Fruit fly (Drosophila melanogaster) whole organism, embryonic: ENCODE measurements around the gene CG14778.

ENCODE experiments used
- Atf6 ChIP-seq: fragments of 200-800 bp; sonication (Bioruptor generic); IDR thresholded peaks from 2 replicates; pipeline ENCODE4 v1.3.6; 2022; ENCODE audit warnings: missing biosample characterization, missing genetic modification characterization
- BEAF-32 ChIP-seq: fragments of 200-800 bp; sonication (Bioruptor generic); optimal IDR thresholded peaks from 3 replicates; lab custom pipeline; 2017; ENCODE audit warnings: missing biosample characterization, missing genetic modification characterization, mild to moderate bottlenecking, moderate library complexity, missing genetic modification reagents
- CG10431 ChIP-seq: fragments of 200-800 bp; sonication (Bioruptor generic); optimal IDR thresholded peaks from 3 replicates; lab custom pipeline; 2018; ENCODE audit warnings: missing biosample characterization, mild to moderate bottlenecking, missing genetic modification characterization
- CG12391 ChIP-seq: fragments of 200-800 bp; sonication (Bioruptor generic); optimal IDR thresholded peaks from 3 replicates; lab custom pipeline; 2018; ENCODE audit warnings: missing biosample characterization, mild to moderate bottlenecking, missing genetic modification characterization, moderate library complexity
- CG13287 ChIP-seq: fragments of 200-800 bp; sonication (Bioruptor generic); IDR thresholded peaks from 2 replicates; pipeline ENCODE4 v1.3.6; 2022; ENCODE audit warnings: missing biosample characterization, missing genetic modification characterization; ENCODE audit not compliant: partially characterized antibody
- CG13624 ChIP-seq: fragments of 200-800 bp; sonication (Bioruptor generic); optimal IDR thresholded peaks from 2 replicates; lab custom pipeline; 2016; ENCODE audit warnings: missing biosample characterization, missing genetic modification characterization
- CG1603 ChIP-seq: fragments of 200-800 bp; sonication (Bioruptor generic); optimal IDR thresholded peaks from 2 replicates; lab custom pipeline; 2019; ENCODE audit warnings: missing biosample characterization, mild to moderate bottlenecking, missing genetic modification characterization, moderate library complexity
- CG16813 ChIP-seq: fragments of 200-800 bp; sonication (Bioruptor generic); IDR thresholded peaks from 3 replicates; pipeline ENCODE4 v1.3.6; 2022; ENCODE audit warnings: missing biosample characterization, missing genetic modification characterization; ENCODE audit not compliant: partially characterized antibody
- CG16863 ChIP-seq: fragments of 200-800 bp; sonication (Bioruptor generic); optimal IDR thresholded peaks from 3 replicates; lab custom pipeline; 2016; ENCODE audit warnings: missing biosample characterization, missing genetic modification characterization
- CG18262 ChIP-seq: fragments of 200-800 bp; optimal IDR thresholded peaks from 3 replicates; lab custom pipeline; 2019; ENCODE audit warnings: missing biosample characterization, mild to moderate bottlenecking, missing genetic modification characterization, moderate library complexity
- CG18619 ChIP-seq: fragments of 200-800 bp; sonication (Bioruptor generic); optimal IDR thresholded peaks from 3 replicates; lab custom pipeline; 2017; ENCODE audit warnings: missing biosample characterization, mild to moderate bottlenecking, missing genetic modification characterization
- CG30403 ChIP-seq: fragments of 200-800 bp; sonication (Bioruptor generic); optimal IDR thresholded peaks from 3 replicates; lab custom pipeline; 2016; ENCODE audit warnings: missing biosample characterization, missing genetic modification characterization
- CG32532 ChIP-seq: fragments of 200-800 bp; sonication (Bioruptor generic); IDR thresholded peaks from 2 replicates; pipeline ENCODE4 v1.3.6; 2022; ENCODE audit warnings: missing biosample characterization, missing genetic modification characterization
- CG8290 ChIP-seq, 3 experiments: fragments of 200-800 bp; sonication (Bioruptor generic); optimal IDR thresholded peaks; 2 replicates each; lab custom pipeline; 2016 to 2019; ENCODE audit warnings: missing biosample characterization in 3 of 3, missing genetic modification characterization in 3 of 3, mild to moderate bottlenecking in 2 of 3, moderate library complexity in 1 of 3
- CG8924 ChIP-seq: fragments of 200-800 bp; optimal IDR thresholded peaks from 3 replicates; lab custom pipeline; 2019; ENCODE audit warnings: missing biosample characterization, mild to moderate bottlenecking, missing genetic modification characterization, moderate library complexity
- CG9932 ChIP-seq: fragments of 200-800 bp; sonication (Bioruptor generic); IDR thresholded peaks from 2 replicates; pipeline ENCODE4 v1.3.6; 2022; ENCODE audit warnings: missing biosample characterization, missing genetic modification characterization
- Chrac-16 ChIP-seq: fragments of 200-800 bp; sonication (Bioruptor generic); optimal IDR thresholded peaks from 3 replicates; lab custom pipeline; 2016; ENCODE audit warnings: missing biosample characterization, missing genetic modification characterization
- Dref ChIP-seq: fragments of 200-800 bp; sonication (Bioruptor generic); IDR thresholded peaks from 2 replicates; pipeline ENCODE4 v1.3.6; 2022; ENCODE audit warnings: missing biosample characterization, missing genetic modification characterization
- Eip74EF ChIP-seq, 2 experiments: fragments of 200-800 bp in 1 of 2; fragments of >200 bp in 1 of 2; sonication (Bioruptor generic) in 1 of 2; optimal IDR thresholded peaks; 2 replicates each; lab custom pipeline; 2017 to 2019; ENCODE audit warnings: missing biosample characterization in 2 of 2, missing genetic modification characterization in 2 of 2, mild to moderate bottlenecking in 1 of 2, moderate library complexity in 1 of 2
- Ets65A ChIP-seq: fragments of 200-800 bp; sonication (Bioruptor generic); peaks from one replicate; lab custom pipeline; 2016; ENCODE audit warnings: missing biosample characterization, missing genetic modification characterization
- H15 ChIP-seq: fragments of 200-800 bp; sonication (Bioruptor generic); IDR thresholded peaks from 3 replicates; pipeline ENCODE4 v1.3.6; 2022; ENCODE audit warnings: missing biosample characterization, missing genetic modification characterization
- Hr3 ChIP-seq: fragments of 200-800 bp; sonication (Bioruptor generic); optimal IDR thresholded peaks from 3 replicates; lab custom pipeline; 2016; ENCODE audit warnings: missing biosample characterization, missing genetic modification characterization
- Med ChIP-seq: fragments of 200-800 bp; sonication (Bioruptor generic); peaks from one replicate; lab custom pipeline; 2016; ENCODE audit warnings: missing biosample characterization, missing genetic modification characterization, mild to moderate bottlenecking, inconsistent platforms, moderate library complexity
- NC2α ChIP-seq: fragments of 200-800 bp; sonication (Bioruptor generic); optimal IDR thresholded peaks from 2 replicates; lab custom pipeline; 2016; ENCODE audit warnings: missing biosample characterization, missing genetic modification characterization
- NFAT ChIP-seq: fragments of 200-800 bp; sonication (Bioruptor generic); IDR thresholded peaks from 2 replicates; pipeline ENCODE4 v1.3.6; 2022; ENCODE audit warnings: missing biosample characterization, missing genetic modification characterization
- Opbp ChIP-seq: fragments of 200-800 bp; sonication (Bioruptor generic); IDR thresholded peaks from 3 replicates; pipeline ENCODE4 v1.3.6; 2022; ENCODE audit warnings: missing biosample characterization, missing genetic modification characterization; ENCODE audit not compliant: partially characterized antibody
- Optix ChIP-seq: fragments of 200-800 bp; sonication (Bioruptor generic); IDR thresholded peaks from 3 replicates; pipeline ENCODE4 v1.3.6; 2022; ENCODE audit warnings: missing biosample characterization, missing genetic modification characterization
- Six4 ChIP-seq: fragments of 200-800 bp; sonication (Bioruptor generic); optimal IDR thresholded peaks from 2 replicates; lab custom pipeline; 2016; ENCODE audit warnings: missing biosample characterization, missing genetic modification characterization
- Xbp1 ChIP-seq: fragments of 200-800 bp; sonication (Bioruptor generic); optimal IDR thresholded peaks from 3 replicates; lab custom pipeline; 2016; ENCODE audit warnings: missing biosample characterization, mild to moderate bottlenecking, missing genetic modification characterization
- Xrp1 ChIP-seq: fragments of 200-800 bp; sonication (Bioruptor generic); IDR thresholded peaks from 2 replicates; pipeline ENCODE4 v1.3.6; 2022; ENCODE audit warnings: missing biosample characterization, missing genetic modification characterization
- ato ChIP-seq: fragments of 200-800 bp; sonication (Bioruptor generic); IDR thresholded peaks from 2 replicates; pipeline ENCODE4 v1.3.6; 2022; ENCODE audit warnings: missing biosample characterization, missing genetic modification characterization; ENCODE audit not compliant: partially characterized antibody
- bbx ChIP-seq: fragments of 200-800 bp; sonication (Bioruptor generic); IDR thresholded peaks from 2 replicates; pipeline ENCODE4 v1.3.6; 2022; ENCODE audit warnings: missing biosample characterization, missing genetic modification characterization; ENCODE audit not compliant: partially characterized antibody
- caup ChIP-seq: fragments of 200-800 bp; sonication (Bioruptor generic); optimal IDR thresholded peaks from 3 replicates; lab custom pipeline; 2017; ENCODE audit warnings: missing biosample characterization, mild to moderate bottlenecking, missing genetic modification characterization, moderate library complexity; ENCODE audit not compliant: severe bottlenecking
- ci ChIP-seq: fragments of 200-800 bp; sonication (Bioruptor generic); IDR thresholded peaks from 3 replicates; pipeline ENCODE4 v1.3.6; 2022; ENCODE audit warnings: missing biosample characterization, missing genetic modification characterization
- crc ChIP-seq: fragments of 200-800 bp; sonication (Bioruptor generic); optimal IDR thresholded peaks from 2 replicates; lab custom pipeline; 2016; ENCODE audit warnings: missing biosample characterization, missing genetic modification characterization
- en ChIP-seq: fragments of 200-800 bp; sonication (Bioruptor generic); optimal IDR thresholded peaks from 2 replicates; lab custom pipeline; 2016; ENCODE audit warnings: missing biosample characterization, missing genetic modification characterization
- gsb-n ChIP-seq: fragments of 200-800 bp; sonication (Bioruptor generic); optimal IDR thresholded peaks from 3 replicates; lab custom pipeline; 2018; ENCODE audit warnings: missing biosample characterization, mild to moderate bottlenecking, missing genetic modification characterization
- h ChIP-seq: fragments of >200 bp; optimal IDR thresholded peaks from 2 replicates; lab custom pipeline; 2017
- hb ChIP-seq: fragments of 200-800 bp; sonication (Bioruptor generic); IDR thresholded peaks from 3 replicates; pipeline ENCODE4 v1.3.6; 2022; ENCODE audit warnings: missing biosample characterization, missing genetic modification characterization; ENCODE audit not compliant: partially characterized antibody
- hbn ChIP-seq: fragments of 200-800 bp; sonication (Bioruptor generic); IDR thresholded peaks from 2 replicates; pipeline ENCODE4 v1.3.6; 2022; ENCODE audit warnings: missing biosample characterization, missing genetic modification characterization; ENCODE audit not compliant: partially characterized antibody
- hth ChIP-seq: fragments of >200 bp; optimal IDR thresholded peaks from 2 replicates; lab custom pipeline; 2017; ENCODE audit warnings: inconsistent platforms
- inv ChIP-seq: fragments of 200-800 bp; sonication (Bioruptor generic); IDR thresholded peaks from 2 replicates; pipeline ENCODE4 v1.3.6; 2022; ENCODE audit warnings: missing biosample characterization, missing genetic modification characterization; ENCODE audit not compliant: partially characterized antibody
- ken ChIP-seq: fragments of 200-800 bp; sonication (Bioruptor generic); IDR thresholded peaks from 3 replicates; pipeline ENCODE4 v1.3.6; 2022; ENCODE audit warnings: missing biosample characterization, missing genetic modification characterization
- repo ChIP-seq: fragments of 200-800 bp; sonication (Bioruptor generic); optimal IDR thresholded peaks from 2 replicates; lab custom pipeline; 2016; ENCODE audit warnings: missing biosample characterization, missing genetic modification characterization
- sna ChIP-seq: fragments of 200-800 bp; sonication (Bioruptor generic); IDR thresholded peaks from 2 replicates; pipeline ENCODE4 v1.3.6; 2022; ENCODE audit warnings: missing biosample characterization, missing genetic modification characterization; ENCODE audit not compliant: partially characterized antibody
- tll ChIP-seq, 2 experiments: fragments of 200-800 bp in 1 of 2; fragments of >200 bp in 1 of 2; sonication (Bioruptor generic) in 1 of 2; optimal IDR thresholded peaks; 2 replicates each; lab custom pipeline; 2017 to 2019; ENCODE audit warnings: missing biosample characterization in 2 of 2, missing genetic modification characterization in 2 of 2, mild to moderate bottlenecking in 1 of 2, moderate library complexity in 1 of 2
- unc-4 ChIP-seq: fragments of 200-800 bp; sonication (Bioruptor generic); IDR thresholded peaks from 2 replicates; pipeline ENCODE4 v1.3.6; 2022; ENCODE audit warnings: missing biosample characterization, missing genetic modification characterization; ENCODE audit not compliant: partially characterized antibody
- unpg ChIP-seq: fragments of 200-800 bp; sonication (Bioruptor generic); optimal IDR thresholded peaks from 3 replicates; lab custom pipeline; 2018; ENCODE audit warnings: missing biosample characterization, mild to moderate bottlenecking, missing genetic modification characterization, moderate library complexity
- vfl ChIP-seq: fragments of 200-800 bp; sonication (Bioruptor generic); optimal IDR thresholded peaks from 2 replicates; lab custom pipeline; 2016; ENCODE audit warnings: missing biosample characterization, missing genetic modification characterization

Gene CG14778

dm6 chrX:1517618-1518017 is 50.3 kb downstream of the CG14778 start (continued):
- TF ChIP-seq CG12391 (tag; lab: Kevin White, UChicago) (peak; percentile 58), Opbp (peak; percentile 93; the same call in 2 of the 3 replicates), CG13624 (GFP tag; lab: Kevin White, UChicago) (peak; percentile 35), NFAT (GFP tag; lab: Robert Waterston, UW) (peak; percentile 63), CG16813 (peak; percentile 90), CG9932 (GFP tag; lab: Robert Waterston, UW) (peak; percentile 80), vfl (peak; percentile 5), sna (peak; percentile 96), CG32532 (peak; percentile 37; the same call in 1 of the 2 replicates), unc-4 (GFP tag; lab: Robert Waterston, UW) (peak; percentile 88), caup (GFP tag; lab: Kevin White, UChicago) (peak; percentile 36), unpg (peak; percentile 27), hth (no peak), crc (GFP tag; lab: Kevin White, UChicago) (no peak), ken (GFP tag; lab: Robert Waterston, UW) (peak; percentile 30; the same call in 1 of the 3 replicates), BEAF-32 (GFP tag; lab: Kevin White, UChicago) (peak; percentile 85), CG1603 (peak; percentile 49), CG13287 (GFP tag; lab: Robert Waterston, UW) (peak; percentile 94), CG18619 (GFP tag; lab: Kevin White, UChicago) (no peak), hb (GFP tag; lab: Robert Waterston, UW) (peak; percentile 84), h (lab: Kevin White, UChicago) (no peak), hbn (GFP tag; lab: Robert Waterston, UW) (peak; percentile 96), en (peak; percentile 1), bbx (GFP tag; lab: Robert Waterston, UW) (peak; percentile 94), Hr3 (GFP tag; lab: Kevin White, UChicago) (peak; percentile 16), Eip74EF (GFP tag; optimal IDR thresholded peaks at IDR 0.05; lab: Kevin White, UChicago) (peak in 1 of 2 experiments; percentile 50), NC2α (GFP tag; lab: Kevin White, UChicago) (no peak), H15 (GFP tag; lab: Robert Waterston, UW) (no peak), CG10431 (GFP tag; lab: Kevin White, UChicago) (peak; percentile 40), CG8924 (tag; lab: Kevin White, UChicago) (peak; percentile 27), gsb-n (peak; percentile 26), Atf6 (peak; percentile 63), CG30403 (peak; percentile 56), Xbp1 (peak; percentile 33), inv (GFP tag; lab: Robert Waterston, UW) (peak; percentile 86), Dref (GFP tag; lab: Robert Waterston, UW) (no peak), ato (GFP tag; lab: Robert Waterston, UW) (peak; percentile 73), CG16863 (GFP tag; lab: Kevin White, UChicago) (peak; percentile 38), Xrp1 (peak; percentile 70), Six4 (peak; percentile 34), ci (GFP tag; lab: Robert Waterston, UW) (peak; percentile 53; the same call in 1 of the 3 replicates), Chrac-16 (GFP tag; lab: Kevin White, UChicago) (peak; percentile 29), Optix (GFP tag; lab: Robert Waterston, UW) (0 out of 3 replicates have a peak, but pooled peaks have one; percentile 5), repo (GFP tag; lab: Kevin White, UChicago) (peak; percentile 29), CG18262 (peak; percentile 29), tll (GFP tag; optimal IDR thresholded peaks at IDR 0.05; lab: Kevin White, UChicago) (no peak), Ets65A (GFP tag; lab: Kevin White, UChicago) (peak; percentile 86), Med (GFP tag; lab: Kevin White, UChicago) (peak; percentile 92), CG8290 (GFP tag; optimal IDR thresholded peaks at IDR 0.05; lab: Kevin White, UChicago) (peak; percentile 12), CG8290 (tag; optimal IDR thresholded peaks at IDR 0.05; lab: Kevin White, UChicago) (peak in 1 of 2 experiments; percentile 78)
